Worm (Caenorhabditis elegans) whole organism, L2 larva: ENCODE measurements around the gene sta-1.
"Not testable (repeated sequence)": the region's sequence is repeated elsewhere in the genome, so short reads cannot be mapped to it uniquely, and the experiment has no call there.

Source experiments
- F13H6.1 ChIP-seq: sonication (generic microtip); optimal IDR thresholded peaks from 2 replicates; lab custom pipeline; 2016; ENCODE audit warnings: missing genetic modification characterization, missing compliant biosample characterization
- Y55F3AM.14 ChIP-seq: fragments of 200-800 bp; sonication (Bioruptor generic); optimal IDR thresholded peaks from 2 replicates; lab custom pipeline; 2018; ENCODE audit warnings: mild to moderate bottlenecking, missing genetic modification characterization, missing compliant biosample characterization
- ZK546.5 ChIP-seq: sonication (generic microtip); optimal IDR thresholded peaks from 2 replicates; lab custom pipeline; 2017; ENCODE audit warnings: missing biosample characterization, missing genetic modification characterization
- aly-2 ChIP-seq: fragments of 150-350 bp; optimal IDR thresholded peaks from 2 replicates; lab custom pipeline; 2014; ENCODE audit warnings: missing biosample characterization, missing genetic modification characterization
- ama-1 ChIP-seq: fragments of 150-350 bp; optimal IDR thresholded peaks from 2 replicates; lab custom pipeline; 2018; ENCODE audit warnings: inconsistent platforms
- ceh-16 ChIP-seq: fragments of 150-350 bp; optimal IDR thresholded peaks from 2 replicates; lab custom pipeline; 2014; ENCODE audit warnings: missing biosample characterization, missing genetic modification characterization
- ceh-82 ChIP-seq: fragments of 150-350 bp; optimal IDR thresholded peaks from 2 replicates; lab custom pipeline; 2014; ENCODE audit warnings: missing biosample characterization, missing genetic modification characterization
- crh-2 ChIP-seq: sonication (generic microtip); optimal IDR thresholded peaks from 2 replicates; lab custom pipeline; 2017; ENCODE audit warnings: missing biosample characterization, missing genetic modification characterization
- elt-1 ChIP-seq: fragments of 150-350 bp; optimal IDR thresholded peaks from 2 replicates; lab custom pipeline; 2014; ENCODE audit warnings: missing biosample characterization, missing genetic modification characterization
- elt-3 ChIP-seq: sonication (generic microtip); optimal IDR thresholded peaks from 2 replicates; lab custom pipeline; 2017; ENCODE audit warnings: missing biosample characterization, missing genetic modification characterization
- lin-11 ChIP-seq: fragments of 150-350 bp; sonication (generic microtip); optimal IDR thresholded peaks from 2 replicates; lab custom pipeline; 2014; ENCODE audit warnings: missing biosample characterization, missing genetic modification characterization, inconsistent platforms, mixed read lengths
- lin-13 ChIP-seq: fragments of 150-350 bp; optimal IDR thresholded peaks from 2 replicates; lab custom pipeline; 2014; ENCODE audit warnings: missing biosample characterization, missing genetic modification reagents, missing genetic modification characterization
- lin-39 ChIP-seq: fragments of 150-350 bp; optimal IDR thresholded peaks from 2 replicates; lab custom pipeline; 2014; ENCODE audit warnings: missing biosample characterization, missing genetic modification reagents, missing genetic modification characterization
- lsy-2 ChIP-seq, 2 experiments: fragments of 150-350 bp in 1 of 2; sonication (generic microtip) in 1 of 2; optimal IDR thresholded peaks; 2 replicates each; lab custom pipeline; 2014 to 2017; ENCODE audit warnings: missing biosample characterization in 2 of 2, missing genetic modification characterization in 2 of 2
- mbf-1 ChIP-seq: sonication (generic microtip); optimal IDR thresholded peaks from 2 replicates; lab custom pipeline; 2017; ENCODE audit warnings: missing biosample characterization, missing genetic modification characterization
- nhr-10 ChIP-seq: sonication (generic microtip); optimal IDR thresholded peaks from 2 replicates; lab custom pipeline; 2017; ENCODE audit warnings: missing biosample characterization, missing genetic modification characterization
- nhr-11 ChIP-seq: fragments of 150-350 bp; optimal IDR thresholded peaks from 2 replicates; lab custom pipeline; 2014; ENCODE audit warnings: missing biosample characterization, missing genetic modification characterization
- nhr-12 ChIP-seq: fragments of 150-350 bp; optimal IDR thresholded peaks from 2 replicates; lab custom pipeline; 2014; ENCODE audit warnings: missing biosample characterization, missing genetic modification characterization
- nhr-129 ChIP-seq: fragments of 150-350 bp; optimal IDR thresholded peaks from 2 replicates; lab custom pipeline; 2014; ENCODE audit warnings: missing biosample characterization, missing genetic modification characterization
- nhr-21 ChIP-seq: fragments of 150-350 bp; optimal IDR thresholded peaks from 2 replicates; lab custom pipeline; 2014; ENCODE audit warnings: missing biosample characterization, missing genetic modification characterization
- nhr-25 ChIP-seq: fragments of 150-350 bp; sonication (generic microtip); optimal IDR thresholded peaks from 3 replicates; lab custom pipeline; 2014; ENCODE audit warnings: missing biosample characterization, missing genetic modification characterization
- nhr-77 ChIP-seq: fragments of 150-350 bp; optimal IDR thresholded peaks from 2 replicates; lab custom pipeline; 2014; ENCODE audit warnings: missing biosample characterization, missing genetic modification characterization
- peb-1 ChIP-seq: fragments of 150-350 bp; optimal IDR thresholded peaks from 2 replicates; lab custom pipeline; 2014; ENCODE audit warnings: missing biosample characterization, missing genetic modification characterization
- sem-4 ChIP-seq: fragments of 150-350 bp; optimal IDR thresholded peaks from 2 replicates; lab custom pipeline; 2014; ENCODE audit warnings: missing biosample characterization, missing genetic modification reagents, missing genetic modification characterization
- skn-1 ChIP-seq: sonication (generic microtip); optimal IDR thresholded peaks from 2 replicates; lab custom pipeline; 2017; ENCODE audit warnings: missing biosample characterization, missing genetic modification characterization
- sma-3 ChIP-seq: sonication (generic microtip); optimal IDR thresholded peaks from 2 replicates; lab custom pipeline; 2016; ENCODE audit warnings: missing genetic modification reagents, missing genetic modification characterization, missing compliant biosample characterization
- sma-9 ChIP-seq, 2 experiments: fragments of 150-350 bp in 1 of 2; sonication (generic microtip) in 1 of 2; optimal IDR thresholded peaks; 2 replicates each; lab custom pipeline; 2014 to 2016; ENCODE audit warnings: missing genetic modification characterization in 2 of 2, mild to moderate bottlenecking in 1 of 2, missing biosample characterization in 1 of 2, missing compliant biosample characterization in 1 of 2, missing genetic modification reagents in 1 of 2, moderate library complexity in 1 of 2
- snpc-4 ChIP-seq: fragments of 150-350 bp; optimal IDR thresholded peaks from 2 replicates; lab custom pipeline; 2014; ENCODE audit warnings: missing biosample characterization, missing genetic modification characterization
- unc-39 ChIP-seq: fragments of 150-350 bp; optimal IDR thresholded peaks from 2 replicates; lab custom pipeline; 2014; ENCODE audit warnings: missing biosample characterization, missing genetic modification characterization
- unc-55 ChIP-seq: fragments of 150-350 bp; sonication (generic microtip); optimal IDR thresholded peaks from 3 replicates; lab custom pipeline; 2014; ENCODE audit warnings: missing biosample characterization, missing genetic modification reagents, missing genetic modification characterization
- zag-1 ChIP-seq: fragments of 150-350 bp; optimal IDR thresholded peaks from 2 replicates; lab custom pipeline; 2014; ENCODE audit warnings: missing biosample characterization, missing genetic modification characterization
- ztf-1 ChIP-seq: fragments of 200-800 bp; sonication (Bioruptor generic); conservative IDR thresholded peaks from 2 replicates; pipeline ENCODE4 v1.3.6; 2022; ENCODE audit warnings: missing genetic modification characterization, missing compliant biosample characterization
- ztf-11 ChIP-seq: sonication (generic microtip); optimal IDR thresholded peaks from 2 replicates; lab custom pipeline; 2017; ENCODE audit warnings: missing biosample characterization, missing genetic modification characterization

Gene sta-1

ce11 chrIV:16664020-16664419 lies at the start of gene sta-1:
Gene sta-1, plus strand, starts transcription at chrIV:16664320.
- TF ChIP-seq snpc-4; peb-1 (tag; lab: Kevin White, UChicago); elt-3 (tag; lab: Kevin White, UChicago): not testable (repeated sequence)

ce11 chrIV:16622522-16622921 lies 41.6 kb upstream of the sta-1 start:
- TF ChIP-seq nhr-12 (tag; lab: Kevin White, UChicago) = no peak
- no peak for TF ChIP-seq Y55F3AM.14 (GFP tag; lab: Kevin White, UChicago)
- TF ChIP-seq, all 48 proteins: peak for 0

- not testable (repeated sequence) for TF ChIP-seq ZK546.5 (tag; lab: Kevin White, UChicago); lin-13 (GFP tag; lab: Kevin White, UChicago); nhr-12 (tag; lab: Kevin White, UChicago)
Observed at ce11 chrIV:16625909-16626308, 38.2 kb upstream of the sta-1 start, which contains the start of gene fip-7. Gene fip-7, plus strand, starts transcription at chrIV:16626209.

ce11 chrIV:16627676-16628075 lies 36.4 kb upstream of the sta-1 start, which contains the start of gene fipr-28:
Gene fipr-28, plus strand, starts transcription at chrIV:16627976.
- TF ChIP-seq nhr-25 (tag; lab: Kevin White, UChicago) (no peak), nhr-12 (tag; lab: Kevin White, UChicago) (no peak), nhr-129 (tag; lab: Kevin White, UChicago) (no peak), unc-55 (GFP tag; lab: Kevin White, UChicago) (no peak), lin-39 (tag; lab: Kevin White, UChicago) (no peak), skn-1 (tag; lab: Kevin White, UChicago) (no peak), ztf-1 (GFP tag; lab: Robert Waterston, UW) (no peak), ceh-82 (tag; lab: Kevin White, UChicago) (no peak), nhr-77 (no peak), lin-13 (GFP tag; lab: Kevin White, UChicago) (no peak), sma-3 (GFP tag; lab: Kevin White, UChicago) (no peak)

- TF ChIP-seq F13H6.1 (tag; lab: Kevin White, UChicago) = no peak
- TF ChIP-seq elt-1 = no peak
- TF ChIP-seq ztf-11 (tag; lab: Kevin White, UChicago) = no peak
- TF ChIP-seq ama-1 (lab: Kevin White, UChicago) = no peak
- no peak for TF ChIP-seq zag-1 (tag; lab: Kevin White, UChicago)
- no peak for TF ChIP-seq nhr-10 (tag; lab: Kevin White, UChicago)
- no peak for TF ChIP-seq nhr-11 (tag; lab: Kevin White, UChicago)
- TF ChIP-seq ceh-16 (tag; lab: Kevin White, UChicago) = no peak
- TF ChIP-seq sma-9 (GFP tag; optimal IDR thresholded peaks at IDR 0.05; lab: Kevin White, UChicago) = no peak
- TF ChIP-seq sma-9 (tag; optimal IDR thresholded peaks at IDR 0.05; lab: Kevin White, UChicago) = no peak
- TF ChIP-seq unc-39 (tag; lab: Kevin White, UChicago) = no peak
- no peak for TF ChIP-seq mbf-1 (tag; lab: Kevin White, UChicago)
- no peak for TF ChIP-seq lin-13 (GFP tag; lab: Kevin White, UChicago)
- TF ChIP-seq sem-4 = no peak
- no peak for TF ChIP-seq lsy-2 (tag; optimal IDR thresholded peaks at IDR 0.05; lab: Kevin White, UChicago)
- TF ChIP-seq ceh-82 (tag; lab: Kevin White, UChicago) = no peak
- TF ChIP-seq nhr-77 = no peak
- no peak for TF ChIP-seq skn-1 (tag; lab: Kevin White, UChicago)
- no peak for TF ChIP-seq aly-2 (tag; lab: Kevin White, UChicago)
- no peak for TF ChIP-seq lin-11 (tag; lab: Kevin White, UChicago)
- no peak for TF ChIP-seq nhr-21 (tag; lab: Kevin White, UChicago)
Observed at ce11 chrIV:16629090-16629489, 35.0 kb upstream of the sta-1 start, which contains the start of gene Y51H4A.936. Gene Y51H4A.936, plus strand, starts transcription at chrIV:16629390.

ce11 chrIV:16629815-16630214 lies 34.3 kb upstream of the sta-1 start:
- TF ChIP-seq F13H6.1 (tag; lab: Kevin White, UChicago) (no peak), crh-2 (tag; lab: Kevin White, UChicago) (no peak)
- TF ChIP-seq, all 48 proteins: peak for 0
